Worm (Caenorhabditis elegans) whole organism, mixed stage, embryonic: ENCODE results near the gene W06F12.2.

Source experiments
- M03D4.4 ChIP-seq: sonication (generic microtip); optimal IDR thresholded peaks from 2 replicates; lab custom pipeline; 2017; ENCODE audit warnings: mild to moderate bottlenecking, missing genetic modification characterization, missing compliant biosample characterization
- bed-3 ChIP-seq: fragments of 200-800 bp; sonication (Bioruptor generic); optimal IDR thresholded peaks from 3 replicates; lab custom pipeline; 2018; ENCODE audit warnings: mild to moderate bottlenecking, missing genetic modification characterization, moderate library complexity, missing compliant biosample characterization
- ceh-39 ChIP-seq: fragments of 150-350 bp; optimal IDR thresholded peaks from 2 replicates; lab custom pipeline; 2014; ENCODE audit warnings: missing biosample characterization, missing genetic modification characterization
- ceh-83 ChIP-seq: fragments of 200-800 bp; sonication (Bioruptor generic); optimal IDR thresholded peaks from 2 replicates; lab custom pipeline; 2018; ENCODE audit warnings: mild to moderate bottlenecking, missing genetic modification characterization, missing compliant biosample characterization
- ces-1 ChIP-seq: fragments of 150-350 bp; optimal IDR thresholded peaks from 2 replicates; lab custom pipeline; 2014; ENCODE audit warnings: missing biosample characterization, missing genetic modification reagents, missing genetic modification characterization
- cnd-1 ChIP-seq: fragments of 200-800 bp; sonication (Bioruptor generic); optimal IDR thresholded peaks from 2 replicates; lab custom pipeline; 2018; ENCODE audit warnings: mild to moderate bottlenecking, missing genetic modification characterization, missing compliant biosample characterization
- drap-1 ChIP-seq: fragments of 200-800 bp; sonication (Bioruptor generic); optimal IDR thresholded peaks from 3 replicates; lab custom pipeline; 2018; ENCODE audit warnings: mild to moderate bottlenecking, missing genetic modification characterization, missing compliant biosample characterization
- elt-1 ChIP-seq: sonication (generic microtip); optimal IDR thresholded peaks from 2 replicates; lab custom pipeline; 2017; ENCODE audit warnings: missing genetic modification characterization, mild to moderate bottlenecking, missing compliant biosample characterization, antibody characterized with exemption, moderate library complexity, borderline replicate concordance; ENCODE audit not compliant: insufficient read depth
- flh-1 ChIP-seq: fragments of 200-800 bp; sonication (Bioruptor generic); optimal IDR thresholded peaks from 2 replicates; lab custom pipeline; 2018; ENCODE audit warnings: mild to moderate bottlenecking, missing genetic modification characterization, moderate library complexity, missing compliant biosample characterization
- ham-2 ChIP-seq: fragments of 200-800 bp; sonication (Bioruptor generic); optimal IDR thresholded peaks from 2 replicates; lab custom pipeline; 2018; ENCODE audit warnings: mild to moderate bottlenecking, missing genetic modification characterization, missing compliant biosample characterization
- hlh-1 ChIP-seq: fragments of 150-350 bp; optimal IDR thresholded peaks from 2 replicates; lab custom pipeline; 2014; ENCODE audit warnings: missing biosample characterization, missing genetic modification reagents, missing genetic modification characterization
- lin-13 ChIP-seq: fragments of 150-350 bp; optimal IDR thresholded peaks from 2 replicates; lab custom pipeline; 2014; ENCODE audit warnings: missing biosample characterization, missing genetic modification characterization
- lin-32 ChIP-seq: fragments of 200-800 bp; sonication (Bioruptor generic); optimal IDR thresholded peaks from 2 replicates; lab custom pipeline; 2018; ENCODE audit warnings: mild to moderate bottlenecking, missing genetic modification characterization, missing compliant biosample characterization
- mab-5 ChIP-seq: fragments of 150-350 bp; optimal IDR thresholded peaks from 2 replicates; lab custom pipeline; 2014; ENCODE audit warnings: missing biosample characterization, missing genetic modification characterization
- mep-1 ChIP-seq: fragments of 150-350 bp; optimal IDR thresholded peaks from 2 replicates; lab custom pipeline; 2017; ENCODE audit warnings: missing biosample characterization, missing genetic modification reagents, missing genetic modification characterization, inconsistent platforms
- mls-2 ChIP-seq: sonication (generic microtip); optimal IDR thresholded peaks from 2 replicates; lab custom pipeline; 2016; ENCODE audit warnings: mild to moderate bottlenecking, missing genetic modification characterization, moderate library complexity, missing compliant biosample characterization
- nhr-12 ChIP-seq: fragments of 150-350 bp; optimal IDR thresholded peaks from 2 replicates; lab custom pipeline; 2014; ENCODE audit warnings: missing biosample characterization, missing genetic modification characterization
- nhr-237 ChIP-seq: fragments of 150-350 bp; optimal IDR thresholded peaks from 2 replicates; lab custom pipeline; 2014; ENCODE audit warnings: missing biosample characterization, missing genetic modification characterization
- pha-4 ChIP-seq: fragments of 150-350 bp; optimal IDR thresholded peaks from 2 replicates; lab custom pipeline; 2018; ENCODE audit warnings: missing biosample characterization, missing genetic modification reagents, missing genetic modification characterization
- sem-2 ChIP-seq: fragments of 200-800 bp; sonication (Bioruptor generic); optimal IDR thresholded peaks from 2 replicates; lab custom pipeline; 2018; ENCODE audit warnings: mild to moderate bottlenecking, missing genetic modification characterization, missing compliant biosample characterization
- snpc-4 ChIP-seq: fragments of 150-350 bp; optimal IDR thresholded peaks from 2 replicates; lab custom pipeline; 2014; ENCODE audit warnings: missing biosample characterization, missing genetic modification characterization
- tbx-8 ChIP-seq: fragments of 200-800 bp; sonication (Bioruptor generic); optimal IDR thresholded peaks from 2 replicates; lab custom pipeline; 2018; ENCODE audit warnings: mild to moderate bottlenecking, missing genetic modification characterization, moderate library complexity, missing compliant biosample characterization
- unc-120 ChIP-seq: sonication (generic microtip); optimal IDR thresholded peaks from 2 replicates; lab custom pipeline; 2017; ENCODE audit warnings: missing genetic modification characterization, missing compliant biosample characterization; ENCODE audit not compliant: poor library complexity, severe bottlenecking
- unc-39 ChIP-seq: fragments of 150-350 bp; optimal IDR thresholded peaks from 2 replicates; lab custom pipeline; 2014; ENCODE audit warnings: missing biosample characterization, missing genetic modification characterization
- unc-62 ChIP-seq: fragments of 150-350 bp; optimal IDR thresholded peaks from 2 replicates; lab custom pipeline; 2014; ENCODE audit warnings: missing biosample characterization, missing genetic modification reagents, missing genetic modification characterization
- zip-8 ChIP-seq: fragments of 150-350 bp; optimal IDR thresholded peaks from 2 replicates; lab custom pipeline; 2014; ENCODE audit warnings: missing biosample characterization, missing genetic modification characterization

Gene W06F12.2

DNA sequence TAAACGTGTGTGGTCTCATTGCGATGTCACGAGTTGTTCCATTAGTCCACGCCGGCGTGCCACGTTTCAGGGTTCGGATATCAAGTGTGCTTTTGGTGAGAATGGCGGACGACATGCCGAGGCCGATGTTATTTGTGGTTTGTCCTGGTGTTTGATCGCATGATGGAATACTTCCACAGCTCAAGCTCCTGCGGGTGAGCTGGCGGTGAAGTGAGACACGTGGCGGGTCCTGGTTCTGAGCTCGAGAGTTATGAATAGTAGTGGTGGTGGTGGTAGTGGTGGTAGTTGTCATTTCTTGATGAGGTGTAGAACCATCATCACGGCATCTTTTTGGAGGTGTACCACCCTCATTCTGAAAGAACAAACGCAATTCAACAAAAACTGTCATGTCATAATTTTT lies 38.5 kb upstream of the W06F12.2 start:
- no peak for TF ChIP-seq nhr-237 (tag; lab: Kevin White, UChicago)
- TF ChIP-seq lin-13 (tag; lab: Kevin White, UChicago) = no peak
- no peak for TF ChIP-seq cnd-1 (tag; lab: Kevin White, UChicago)
- TF ChIP-seq unc-39 (tag; lab: Kevin White, UChicago) = no peak
- TF ChIP-seq nhr-12 (tag; lab: Kevin White, UChicago) = no peak
- TF ChIP-seq mep-1 (tag; lab: Kevin White, UChicago) = no peak
- TF ChIP-seq mls-2 = no peak
- TF ChIP-seq elt-1 (tag; lab: Kevin White, UChicago) = no peak
- TF ChIP-seq unc-120 (tag; lab: Kevin White, UChicago) = no peak
- no peak for TF ChIP-seq hlh-1 (tag; lab: Kevin White, UChicago)
- no peak for TF ChIP-seq drap-1
- TF ChIP-seq tbx-8 (GFP tag; lab: Kevin White, UChicago) = no peak

- TF ChIP-seq cnd-1 (tag; lab: Kevin White, UChicago) = no peak
- no peak for TF ChIP-seq flh-1
- TF ChIP-seq hlh-1 (tag; lab: Kevin White, UChicago) = peak; percentile 84
- TF ChIP-seq zip-8 = no peak
- no peak for TF ChIP-seq ceh-83 (GFP tag; lab: Kevin White, UChicago)
- no peak for TF ChIP-seq snpc-4 (tag; lab: Kevin White, UChicago)
- no peak for TF ChIP-seq pha-4
- no peak for TF ChIP-seq unc-62
- peak; percentile 24 for TF ChIP-seq mep-1 (tag; lab: Kevin White, UChicago)
- TF ChIP-seq ceh-39 = no peak
- TF ChIP-seq, all 35 proteins: peak for 2
Measured at ce11 chrIII:13768074-13768662, 36.7 kb upstream of the W06F12.2 start, which contains the start of gene rml-1. rml-1 (minus strand) TSS chrIII:13768092.

ce11 chrIII:13766704-13767323 lies 35.3 kb upstream of the W06F12.2 start:
- TF ChIP-seq sem-2 (GFP tag; lab: Kevin White, UChicago) = no peak
- TF ChIP-seq hlh-1 (tag; lab: Kevin White, UChicago) = peak; percentile 1

ce11 chrIII:13765782-13766181 lies 34.3 kb upstream of the W06F12.2 start:
- TF ChIP-seq lin-13 (tag; lab: Kevin White, UChicago) (no peak), unc-62 (no peak), snpc-4 (tag; lab: Kevin White, UChicago) (no peak), nhr-237 (tag; lab: Kevin White, UChicago) (no peak), cnd-1 (tag; lab: Kevin White, UChicago) (no peak), flh-1 (no peak), elt-1 (tag; lab: Kevin White, UChicago) (no peak), pha-4 (no peak), mab-5 (tag; lab: Kevin White, UChicago) (no peak), M03D4.4 (tag; lab: Kevin White, UChicago) (no peak)

DNA sequence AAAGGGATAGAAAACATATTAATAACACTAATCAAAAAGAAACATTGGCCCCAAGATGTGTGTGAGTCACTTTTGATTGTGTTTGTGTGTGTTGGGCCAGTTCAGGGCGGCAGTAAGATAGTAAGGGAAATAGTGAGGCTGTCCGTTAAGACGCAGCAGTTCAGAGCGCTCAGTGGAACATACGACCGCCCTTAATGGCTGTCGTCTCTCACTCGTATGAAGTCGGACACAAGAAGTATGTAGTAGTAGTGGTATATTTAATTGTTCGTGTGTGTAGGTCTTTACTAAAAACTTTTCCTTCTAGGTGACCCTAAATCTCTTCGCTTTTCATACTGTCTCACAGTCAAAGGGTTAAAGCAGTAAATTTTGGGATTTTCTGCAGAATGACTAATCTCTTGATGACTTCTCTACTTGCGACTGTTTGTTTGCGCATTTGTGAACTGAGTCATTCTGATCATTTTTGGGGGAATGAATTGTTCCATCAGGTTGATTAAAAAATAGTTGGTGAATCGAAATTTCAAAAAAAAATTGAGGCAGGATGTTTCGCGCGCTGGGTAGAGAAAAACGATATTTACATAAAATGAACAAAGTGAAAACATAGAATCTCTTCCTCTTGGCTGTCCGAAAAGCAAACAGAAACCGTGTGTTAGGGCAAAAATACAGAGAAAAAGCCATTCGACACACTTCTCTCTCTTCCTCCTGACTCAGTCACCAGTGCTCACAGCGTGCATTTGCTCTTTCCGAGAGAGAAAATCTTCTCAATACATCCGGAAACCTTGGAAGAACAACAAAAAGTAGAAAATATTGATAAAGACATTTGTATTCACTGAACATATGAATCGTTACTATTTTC lies 32.0 kb upstream of the W06F12.2 start:
- TF ChIP-seq lin-32 (GFP tag; lab: Kevin White, UChicago) = no peak
- no peak for TF ChIP-seq bed-3
- TF ChIP-seq hlh-1 (tag; lab: Kevin White, UChicago) = no peak
- peak; percentile 17 for TF ChIP-seq mls-2

- TF ChIP-seq sem-2 (GFP tag; lab: Kevin White, UChicago) (no peak), ham-2 (GFP tag; lab: Kevin White, UChicago) (no peak), mls-2 (no peak), zip-8 (no peak), ces-1 (GFP tag; lab: Kevin White, UChicago) (no peak)
Measured at ce11 chrIII:13762046-13762445, 30.6 kb upstream of the W06F12.2 start, which contains the start of gene dbn-1. dbn-1 (minus strand) TSS chrIII:13762069.
